Worm (Caenorhabditis elegans) whole organism, early embryonic: ENCODE results near the gene F46G10.1.

Experiments used
- ama-1 ChIP-seq: fragments of 150-350 bp; optimal IDR thresholded peaks from 2 replicates; lab custom pipeline; 2014
- flt-1 ChIP-seq: fragments of 200-800 bp; sonication (Bioruptor generic); IDR thresholded peaks from 2 replicates; pipeline ENCODE4 v1.3.6; 2022; ENCODE audit warnings: missing genetic modification characterization, missing compliant biosample characterization
- hmbx-1 ChIP-seq: sonication (generic microtip); optimal IDR thresholded peaks from 2 replicates; lab custom pipeline; 2016; ENCODE audit warnings: mild to moderate bottlenecking, missing genetic modification characterization, missing compliant biosample characterization
- hnd-1 ChIP-seq: sonication (generic microtip); optimal IDR thresholded peaks from 2 replicates; lab custom pipeline; 2016; ENCODE audit warnings: missing genetic modification characterization, missing compliant biosample characterization
- tbx-11 ChIP-seq: fragments of 200-800 bp; sonication (Bioruptor generic); IDR thresholded peaks from 2 replicates; pipeline ENCODE4 v1.3.6; 2022; ENCODE audit warnings: missing genetic modification characterization, missing compliant biosample characterization

ce11 chrX:13286533-13286932, 25.0 kb downstream of the F46G10.1 start, which contains the start of gene R04D3.2:
- TF ChIP-seq hnd-1: no peak
- no peak for TF ChIP-seq tbx-11 (GFP tag; lab: Robert Waterston, UW)
- no peak for TF ChIP-seq ama-1 (lab: Kevin White, UChicago)
- no peak for TF ChIP-seq hmbx-1 (tag; lab: Kevin White, UChicago)
- TF ChIP-seq flt-1 (GFP tag; lab: Robert Waterston, UW): no peak
